Worm (Caenorhabditis elegans) whole organism, L2 larva: ENCODE results near the gene egl-27.

Experiments
- C34F6.9 ChIP-seq: fragments of 150-350 bp; optimal IDR thresholded peaks from 2 replicates; lab custom pipeline; 2014; ENCODE audit warnings: missing biosample characterization, missing genetic modification characterization
- F13H6.1 ChIP-seq: sonication (generic microtip); optimal IDR thresholded peaks from 2 replicates; lab custom pipeline; 2016; ENCODE audit warnings: missing genetic modification characterization, missing compliant biosample characterization
- R02D3.7 ChIP-seq: fragments of 150-350 bp; optimal IDR thresholded peaks from 2 replicates; lab custom pipeline; 2014; ENCODE audit warnings: missing biosample characterization, missing genetic modification characterization
- Y55F3AM.14 ChIP-seq: fragments of 200-800 bp; sonication (Bioruptor generic); optimal IDR thresholded peaks from 2 replicates; lab custom pipeline; 2018; ENCODE audit warnings: mild to moderate bottlenecking, missing genetic modification characterization, missing compliant biosample characterization
- ZK546.5 ChIP-seq: sonication (generic microtip); optimal IDR thresholded peaks from 2 replicates; lab custom pipeline; 2017; ENCODE audit warnings: missing biosample characterization, missing genetic modification characterization
- alr-1 ChIP-seq: fragments of 150-350 bp; optimal IDR thresholded peaks from 2 replicates; lab custom pipeline; 2014; ENCODE audit warnings: missing biosample characterization, missing genetic modification characterization
- aly-2 ChIP-seq: fragments of 150-350 bp; optimal IDR thresholded peaks from 2 replicates; lab custom pipeline; 2014; ENCODE audit warnings: missing biosample characterization, missing genetic modification characterization
- ama-1 ChIP-seq: fragments of 150-350 bp; optimal IDR thresholded peaks from 2 replicates; lab custom pipeline; 2018; ENCODE audit warnings: inconsistent platforms
- blmp-1 ChIP-seq: sonication (generic microtip); optimal IDR thresholded peaks from 2 replicates; lab custom pipeline; 2017; ENCODE audit warnings: missing genetic modification characterization, mild to moderate bottlenecking, missing compliant biosample characterization, antibody characterized with exemption, moderate library complexity; ENCODE audit not compliant: insufficient read depth
- ceh-16 ChIP-seq: fragments of 150-350 bp; optimal IDR thresholded peaks from 2 replicates; lab custom pipeline; 2014; ENCODE audit warnings: missing biosample characterization, missing genetic modification characterization
- ceh-82 ChIP-seq: fragments of 150-350 bp; optimal IDR thresholded peaks from 2 replicates; lab custom pipeline; 2014; ENCODE audit warnings: missing biosample characterization, missing genetic modification characterization
- crh-2 ChIP-seq: sonication (generic microtip); optimal IDR thresholded peaks from 2 replicates; lab custom pipeline; 2017; ENCODE audit warnings: missing biosample characterization, missing genetic modification characterization
- egl-27 ChIP-seq: sonication (generic microtip); optimal IDR thresholded peaks from 3 replicates; lab custom pipeline; 2017; ENCODE audit warnings: missing biosample characterization, missing genetic modification reagents, missing genetic modification characterization
- elt-1 ChIP-seq: fragments of 150-350 bp; optimal IDR thresholded peaks from 2 replicates; lab custom pipeline; 2014; ENCODE audit warnings: missing biosample characterization, missing genetic modification characterization
- fos-1 ChIP-seq: fragments of 150-350 bp; optimal IDR thresholded peaks from 2 replicates; lab custom pipeline; 2014; ENCODE audit warnings: missing biosample characterization, missing genetic modification characterization
- gmeb-1 ChIP-seq: fragments of 150-350 bp; optimal IDR thresholded peaks from 2 replicates; lab custom pipeline; 2014; ENCODE audit warnings: missing biosample characterization, missing genetic modification characterization
- lin-11 ChIP-seq: fragments of 150-350 bp; sonication (generic microtip); optimal IDR thresholded peaks from 2 replicates; lab custom pipeline; 2014; ENCODE audit warnings: missing biosample characterization, missing genetic modification characterization, inconsistent platforms, mixed read lengths
- lin-13 ChIP-seq: fragments of 150-350 bp; optimal IDR thresholded peaks from 2 replicates; lab custom pipeline; 2014; ENCODE audit warnings: missing biosample characterization, missing genetic modification reagents, missing genetic modification characterization
- lin-39 ChIP-seq: fragments of 150-350 bp; optimal IDR thresholded peaks from 2 replicates; lab custom pipeline; 2014; ENCODE audit warnings: missing biosample characterization, missing genetic modification reagents, missing genetic modification characterization
- lsy-2 ChIP-seq, 2 experiments: fragments of 150-350 bp in 1 of 2; sonication (generic microtip) in 1 of 2; optimal IDR thresholded peaks; 2 replicates each; lab custom pipeline; 2014 to 2017; ENCODE audit warnings: missing biosample characterization in 2 of 2, missing genetic modification characterization in 2 of 2
- mab-5 ChIP-seq: fragments of 150-350 bp; optimal IDR thresholded peaks from 2 replicates; lab custom pipeline; 2014; ENCODE audit warnings: missing biosample characterization, missing genetic modification characterization
- mbf-1 ChIP-seq: sonication (generic microtip); optimal IDR thresholded peaks from 2 replicates; lab custom pipeline; 2017; ENCODE audit warnings: missing biosample characterization, missing genetic modification characterization
- mdl-1 ChIP-seq, 2 experiments: fragments of 150-350 bp in 1 of 2; sonication (generic microtip) in 1 of 2; optimal IDR thresholded peaks; 2 replicates each; lab custom pipeline; 2017; ENCODE audit warnings: missing biosample characterization in 2 of 2, missing genetic modification characterization in 2 of 2
- nhr-11 ChIP-seq: fragments of 150-350 bp; optimal IDR thresholded peaks from 2 replicates; lab custom pipeline; 2014; ENCODE audit warnings: missing biosample characterization, missing genetic modification characterization
- nhr-12 ChIP-seq: fragments of 150-350 bp; optimal IDR thresholded peaks from 2 replicates; lab custom pipeline; 2014; ENCODE audit warnings: missing biosample characterization, missing genetic modification characterization
- nhr-129 ChIP-seq: fragments of 150-350 bp; optimal IDR thresholded peaks from 2 replicates; lab custom pipeline; 2014; ENCODE audit warnings: missing biosample characterization, missing genetic modification characterization
- nhr-21 ChIP-seq: fragments of 150-350 bp; optimal IDR thresholded peaks from 2 replicates; lab custom pipeline; 2014; ENCODE audit warnings: missing biosample characterization, missing genetic modification characterization
- nhr-23 ChIP-seq: fragments of 150-350 bp; optimal IDR thresholded peaks from 2 replicates; lab custom pipeline; 2014; ENCODE audit warnings: missing biosample characterization, missing genetic modification reagents, missing genetic modification characterization
- nhr-237 ChIP-seq: fragments of 150-350 bp; optimal IDR thresholded peaks from 2 replicates; lab custom pipeline; 2014; ENCODE audit warnings: missing biosample characterization, missing genetic modification characterization
- nhr-6 ChIP-seq: fragments of 150-350 bp; optimal IDR thresholded peaks from 2 replicates; lab custom pipeline; 2014; ENCODE audit warnings: missing biosample characterization, missing genetic modification characterization
- nhr-77 ChIP-seq: fragments of 150-350 bp; optimal IDR thresholded peaks from 2 replicates; lab custom pipeline; 2014; ENCODE audit warnings: missing biosample characterization, missing genetic modification characterization
- peb-1 ChIP-seq: fragments of 150-350 bp; optimal IDR thresholded peaks from 2 replicates; lab custom pipeline; 2014; ENCODE audit warnings: missing biosample characterization, missing genetic modification characterization
- sem-4 ChIP-seq: fragments of 150-350 bp; optimal IDR thresholded peaks from 2 replicates; lab custom pipeline; 2014; ENCODE audit warnings: missing biosample characterization, missing genetic modification reagents, missing genetic modification characterization
- skn-1 ChIP-seq: sonication (generic microtip); optimal IDR thresholded peaks from 2 replicates; lab custom pipeline; 2017; ENCODE audit warnings: missing biosample characterization, missing genetic modification characterization
- sma-9 ChIP-seq, 2 experiments: fragments of 150-350 bp in 1 of 2; sonication (generic microtip) in 1 of 2; optimal IDR thresholded peaks; 2 replicates each; lab custom pipeline; 2014 to 2016; ENCODE audit warnings: missing genetic modification characterization in 2 of 2, mild to moderate bottlenecking in 1 of 2, missing biosample characterization in 1 of 2, missing compliant biosample characterization in 1 of 2, missing genetic modification reagents in 1 of 2, moderate library complexity in 1 of 2
- snpc-4 ChIP-seq: fragments of 150-350 bp; optimal IDR thresholded peaks from 2 replicates; lab custom pipeline; 2014; ENCODE audit warnings: missing biosample characterization, missing genetic modification characterization
- unc-39 ChIP-seq: fragments of 150-350 bp; optimal IDR thresholded peaks from 2 replicates; lab custom pipeline; 2014; ENCODE audit warnings: missing biosample characterization, missing genetic modification characterization
- unc-62 ChIP-seq: fragments of 150-350 bp; optimal IDR thresholded peaks from 2 replicates; lab custom pipeline; 2014; ENCODE audit warnings: missing biosample characterization, missing genetic modification reagents, missing genetic modification characterization
- zag-1 ChIP-seq: fragments of 150-350 bp; optimal IDR thresholded peaks from 2 replicates; lab custom pipeline; 2014; ENCODE audit warnings: missing biosample characterization, missing genetic modification characterization
- ztf-1 ChIP-seq: fragments of 200-800 bp; sonication (Bioruptor generic); conservative IDR thresholded peaks from 2 replicates; pipeline ENCODE4 v1.3.6; 2022; ENCODE audit warnings: missing genetic modification characterization, missing compliant biosample characterization
- ztf-11 ChIP-seq: sonication (generic microtip); optimal IDR thresholded peaks from 2 replicates; lab custom pipeline; 2017; ENCODE audit warnings: missing biosample characterization, missing genetic modification characterization
- ztf-4 ChIP-seq: fragments of 150-350 bp; optimal IDR thresholded peaks from 2 replicates; lab custom pipeline; 2014; ENCODE audit warnings: missing biosample characterization, missing genetic modification characterization

The egl-27 gene

ce11 chrII:6888661-6889579, 54.1 kb downstream of the egl-27 start:
- TF ChIP-seq ama-1 (lab: Kevin White, UChicago) (peak; percentile 81), ceh-16 (tag; lab: Kevin White, UChicago) (peak; percentile 3), aly-2 (tag; lab: Kevin White, UChicago) (no peak)

DNA sequence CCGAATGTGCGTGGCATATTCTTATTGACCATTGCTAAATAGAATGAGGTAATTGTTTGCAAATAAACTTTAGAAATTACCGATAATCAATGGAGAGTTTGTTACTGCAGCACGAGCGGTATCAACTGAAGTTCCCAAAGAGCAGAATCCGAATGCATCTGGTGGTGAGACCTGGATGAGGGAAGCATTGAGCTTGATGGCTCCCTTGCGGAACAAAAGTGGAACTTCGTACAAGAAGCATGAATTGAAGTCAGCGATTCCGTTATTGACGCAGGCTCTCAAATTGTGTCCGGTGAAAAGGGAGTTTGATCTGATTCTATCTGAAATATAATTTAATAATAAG, 54.7 kb downstream of the egl-27 start:
- TF ChIP-seq sem-4 (tag; lab: Kevin White, UChicago) (no peak), peb-1 (tag; lab: Kevin White, UChicago) (no peak), nhr-237 (no peak), nhr-6 (tag; lab: Kevin White, UChicago) (no peak), C34F6.9 (tag; lab: Kevin White, UChicago) (no peak), gmeb-1 (tag; lab: Kevin White, UChicago) (peak; percentile 15)

ce11 chrII:6890095-6890494, 55.3 kb downstream of the egl-27 start, which contains the start of gene acer-1:
acer-1 (minus strand) TSS chrII:6890400.
- TF ChIP-seq ztf-11 (tag; lab: Kevin White, UChicago) (no peak), ztf-4 (tag; lab: Kevin White, UChicago) (no peak), ztf-1 (GFP tag; lab: Robert Waterston, UW) (no peak), skn-1 (no peak), alr-1 (tag; lab: Kevin White, UChicago) (no peak), aly-2 (tag; lab: Kevin White, UChicago) (no peak), ZK546.5 (tag; lab: Kevin White, UChicago) (no peak), lin-11 (tag; lab: Kevin White, UChicago) (no peak), egl-27 (tag; lab: Kevin White, UChicago) (no peak), ceh-82 (tag; lab: Kevin White, UChicago) (no peak), mbf-1 (tag; lab: Kevin White, UChicago) (no peak), lin-13 (GFP tag; lab: Kevin White, UChicago) (no peak), nhr-129 (tag; lab: Kevin White, UChicago) (peak; percentile 21), blmp-1 (tag; lab: Kevin White, UChicago) (no peak), Y55F3AM.14 (peak; percentile 28), ceh-16 (tag; lab: Kevin White, UChicago) (no peak), nhr-77 (tag; lab: Kevin White, UChicago) (no peak), zag-1 (tag; lab: Kevin White, UChicago) (no peak), lin-39 (tag; lab: Kevin White, UChicago) (no peak), unc-39 (tag; lab: Kevin White, UChicago) (no peak), ama-1 (lab: Kevin White, UChicago) (peak; percentile 49), peb-1 (tag; lab: Kevin White, UChicago) (no peak)
- TF ChIP-seq, all 48 proteins: peak for 3

DNA sequence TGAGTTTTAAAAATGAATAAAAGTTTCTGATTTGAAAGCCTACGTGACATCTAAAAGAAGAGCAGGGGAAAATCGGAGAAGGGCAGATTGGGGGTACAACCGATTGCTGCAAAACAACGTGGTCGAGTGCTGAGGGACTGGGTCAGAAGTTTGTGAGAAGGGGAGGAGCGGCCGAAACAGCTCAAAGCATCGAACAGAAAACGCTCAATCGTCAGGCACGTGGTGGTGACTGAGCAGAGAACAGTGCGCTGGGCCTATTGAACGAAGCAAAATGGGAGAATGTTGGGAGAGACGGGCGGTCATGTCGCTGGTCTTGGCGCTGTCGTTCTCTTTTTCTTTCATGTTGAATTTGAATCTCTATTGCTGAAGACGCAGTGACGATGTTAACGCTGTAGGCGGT, 56.4 kb downstream of the egl-27 start:
- TF ChIP-seq mdl-1 (tag; optimal IDR thresholded peaks at IDR 0.05; lab: Kevin White, UChicago): peak; percentile 60 to 92
- TF ChIP-seq C34F6.9 (tag; lab: Kevin White, UChicago): peak; percentile 66
- no peak for TF ChIP-seq mab-5 (tag; lab: Kevin White, UChicago)
- no peak for TF ChIP-seq peb-1 (tag; lab: Kevin White, UChicago)
- peak; percentile 32 for TF ChIP-seq crh-2 (tag; lab: Kevin White, UChicago)
- TF ChIP-seq lin-13 (GFP tag; lab: Kevin White, UChicago): peak; percentile 32
- peak; percentile 88 for TF ChIP-seq ama-1 (lab: Kevin White, UChicago)
- peak; percentile 63 for TF ChIP-seq F13H6.1 (tag; lab: Kevin White, UChicago)
- no peak for TF ChIP-seq ztf-1 (GFP tag; lab: Robert Waterston, UW)
- no peak for TF ChIP-seq alr-1 (tag; lab: Kevin White, UChicago)
- no peak for TF ChIP-seq mbf-1 (tag; lab: Kevin White, UChicago)
- TF ChIP-seq nhr-21 (tag; lab: Kevin White, UChicago): peak; percentile 78
- peak; percentile 58 for TF ChIP-seq sem-4 (tag; lab: Kevin White, UChicago)
- no peak for TF ChIP-seq Y55F3AM.14
- TF ChIP-seq nhr-23 (tag; lab: Kevin White, UChicago): no peak
- TF ChIP-seq fos-1 (tag; lab: Kevin White, UChicago): peak; percentile 65
- no peak for TF ChIP-seq lin-39 (tag; lab: Kevin White, UChicago)
- no peak for TF ChIP-seq ceh-82 (tag; lab: Kevin White, UChicago)
- peak; percentile 13 for TF ChIP-seq ztf-4 (tag; lab: Kevin White, UChicago)
- peak; percentile 47 for TF ChIP-seq blmp-1 (tag; lab: Kevin White, UChicago)
- TF ChIP-seq snpc-4 (tag; lab: Kevin White, UChicago): peak; percentile 21
- peak; percentile 74 for TF ChIP-seq sma-9 (GFP tag; optimal IDR thresholded peaks at IDR 0.05; lab: Kevin White, UChicago)
- TF ChIP-seq sma-9 (tag; optimal IDR thresholded peaks at IDR 0.05; lab: Kevin White, UChicago): no peak
- TF ChIP-seq nhr-11 (tag; lab: Kevin White, UChicago): no peak
- TF ChIP-seq nhr-6 (tag; lab: Kevin White, UChicago): no peak
- no peak for TF ChIP-seq elt-1 (tag; lab: Kevin White, UChicago)
- no peak for TF ChIP-seq ztf-11 (tag; lab: Kevin White, UChicago)
- no peak for TF ChIP-seq aly-2 (tag; lab: Kevin White, UChicago)
- no peak for TF ChIP-seq unc-62 (GFP tag; lab: Kevin White, UChicago)
- TF ChIP-seq nhr-12 (tag; lab: Kevin White, UChicago): no peak
- TF ChIP-seq skn-1: no peak
- no peak for TF ChIP-seq zag-1 (tag; lab: Kevin White, UChicago)
- no peak for TF ChIP-seq R02D3.7 (tag; lab: Kevin White, UChicago)
- no peak for TF ChIP-seq ceh-16 (tag; lab: Kevin White, UChicago)
- peak in 1 of 2 experiments; percentile 11 for TF ChIP-seq lsy-2 (tag; optimal IDR thresholded peaks at IDR 0.05; lab: Kevin White, UChicago)
